Fruit fly (Drosophila melanogaster): Measurements from ENCODE around the gene Gmd.

The Gmd gene

dm6 chr2L:5009306-5010030, 32.6 kb upstream of the Gmd start, which contains the start of gene Rtnl1 (continued):
- no peak for TF ChIP-seq BtbVII (GFP tag; optimal IDR thresholded peaks at IDR 0.05)
- no peak for TF ChIP-seq btn (GFP tag; optimal IDR thresholded peaks at IDR 0.05)
- peak; percentile 94 for TF ChIP-seq Lhr (GFP tag; optimal IDR thresholded peaks at IDR 0.05)
- TF ChIP-seq Myb (GFP tag; optimal IDR thresholded peaks at IDR 0.05) = peak; percentile 87
- TF ChIP-seq CG8359 (GFP tag; optimal IDR thresholded peaks at IDR 0.05; ENCODE audit: borderline replicate concordance) = no peak
- no peak for TF ChIP-seq disco-r (GFP tag; optimal IDR thresholded peaks at IDR 0.05)
- TF ChIP-seq HmgZ (tag; optimal IDR thresholded peaks at IDR 0.05) = peak; percentile 87
- TF ChIP-seq CG3838 (GFP tag; optimal IDR thresholded peaks at IDR 0.05) = no peak
- no peak for TF ChIP-seq CG4328 (GFP tag; optimal IDR thresholded peaks at IDR 0.05)
- peak; percentile 3 to 15 for TF ChIP-seq Hr51 (GFP tag; optimal IDR thresholded peaks at IDR 0.05)
- no peak for TF ChIP-seq ash1 (GFP tag; optimal IDR thresholded peaks at IDR 0.05)
- TF ChIP-seq CG12659 (GFP tag; optimal IDR thresholded peaks at IDR 0.05) = peak; percentile 88
- no peak for TF ChIP-seq CG2199 (GFP tag; IDR thresholded peaks at IDR 0.05)
- TF ChIP-seq D19A (tag; optimal IDR thresholded peaks at IDR 0.05) = no peak
- TF ChIP-seq CG6175 (GFP tag; IDR thresholded peaks at IDR 0.05) = 0 out of 3 replicates have a peak, but pooled peaks have one; percentile 7
- peak; percentile 35 for TF ChIP-seq Antp (GFP tag; optimal IDR thresholded peaks at IDR 0.05)
- TF ChIP-seq CG7271 (tag; optimal IDR thresholded peaks at IDR 0.05) = no peak
- no peak for TF ChIP-seq trh (GFP tag; optimal IDR thresholded peaks at IDR 0.05)
- no peak for TF ChIP-seq lov (optimal IDR thresholded peaks at IDR 0.05)
- no peak for TF ChIP-seq lov (GFP tag; IDR thresholded peaks at IDR 0.05)
- peak; percentile 11 for TF ChIP-seq tx (GFP tag; optimal IDR thresholded peaks at IDR 0.05)
- TF ChIP-seq scrt (GFP tag; optimal IDR thresholded peaks at IDR 0.05) = no peak
- TF ChIP-seq CG17612 (GFP tag; IDR thresholded peaks at IDR 0.05) = no peak
- TF ChIP-seq zfh2 (GFP tag; optimal IDR thresholded peaks at IDR 0.05) = peak; percentile 16
- no peak for TF ChIP-seq CG10366 (GFP tag; IDR thresholded peaks at IDR 0.05)
- peak; percentile 51 for TF ChIP-seq CG8290 (GFP tag; optimal IDR thresholded peaks at IDR 0.05)
- peak in 1 of 2 experiments; percentile 88 for TF ChIP-seq CG8290 (tag; optimal IDR thresholded peaks at IDR 0.05)
- peak; percentile 66 for TF ChIP-seq NC2β (GFP tag; optimal IDR thresholded peaks at IDR 0.05)
- peak; percentile 26 for TF ChIP-seq B-H2 (GFP tag; optimal IDR thresholded peaks at IDR 0.05)
- TF ChIP-seq onecut (GFP tag; IDR thresholded peaks at IDR 0.05) = 0 out of 2 replicates have a peak, but pooled peaks have one; percentile 4
- no peak for TF ChIP-seq pfk (GFP tag; optimal IDR thresholded peaks at IDR 0.05)
- TF ChIP-seq ERR (GFP tag; optimal IDR thresholded peaks at IDR 0.05) = peak; percentile 44
- peak; percentile 47 for TF ChIP-seq CG31365 (tag; optimal IDR thresholded peaks at IDR 0.05)
- no peak for TF ChIP-seq ATbp (GFP tag; optimal IDR thresholded peaks at IDR 0.05)
- no peak for TF ChIP-seq CG18476 (GFP tag; optimal IDR thresholded peaks at IDR 0.05)
- TF ChIP-seq dati (GFP tag; IDR thresholded peaks at IDR 0.05) = no peak
- TF ChIP-seq gsb (GFP tag; IDR thresholded peaks at IDR 0.05) = no peak
- peak; percentile 85 for TF ChIP-seq sens (GFP tag)
- no peak for TF ChIP-seq CkIIα-i1 (GFP tag; IDR thresholded peaks at IDR 0.05)
- no peak for TF ChIP-seq ken (GFP tag; IDR thresholded peaks at IDR 0.05)
- TF ChIP-seq NC2α (GFP tag; optimal IDR thresholded peaks at IDR 0.05) = no peak
- no peak for TF ChIP-seq seq (GFP tag; IDR thresholded peaks at IDR 0.05)
- no peak for TF ChIP-seq Gsc (GFP tag; IDR thresholded peaks at IDR 0.05)
- TF ChIP-seq zen2 (GFP tag; IDR thresholded peaks at IDR 0.05; ENCODE audit: partially characterized antibody) = peak; percentile 79
- no peak for TF ChIP-seq CG31224 (GFP tag; IDR thresholded peaks at IDR 0.05)
- no peak for TF ChIP-seq lmd (GFP tag; IDR thresholded peaks at IDR 0.05)
- no peak for TF ChIP-seq schlank (tag; optimal IDR thresholded peaks at IDR 0.05)
- TF ChIP-seq kah (GFP tag; optimal IDR thresholded peaks at IDR 0.05) = no peak
- TF ChIP-seq Chrac-16 (GFP tag; optimal IDR thresholded peaks at IDR 0.05) = no peak
- no peak for TF ChIP-seq dmrt99B (tag; optimal IDR thresholded peaks at IDR 0.05)
- TF ChIP-seq CG15514 (GFP tag; optimal IDR thresholded peaks at IDR 0.05) = peak; percentile 84

All from whole organism, embryonic.